Worm (Caenorhabditis elegans) whole organism, early embryonic: ENCODE results near the gene rbc-1.

Experiments used
- B0310.2 ChIP-seq: sonication (generic microtip); optimal IDR thresholded peaks from 2 replicates; lab custom pipeline; 2016; ENCODE audit warnings: mild to moderate bottlenecking, missing genetic modification characterization, missing compliant biosample characterization
- F13C5.2 ChIP-seq: sonication (generic microtip); optimal IDR thresholded peaks from 2 replicates; lab custom pipeline; 2017; ENCODE audit warnings: mild to moderate bottlenecking, missing genetic modification characterization, inconsistent platforms, missing compliant biosample characterization
- aly-1 ChIP-seq: sonication (generic microtip); optimal IDR thresholded peaks from 2 replicates; lab custom pipeline; 2016; ENCODE audit warnings: missing genetic modification characterization, missing compliant biosample characterization
- ama-1 ChIP-seq: fragments of 150-350 bp; optimal IDR thresholded peaks from 2 replicates; lab custom pipeline; 2014
- ceh-13 ChIP-seq: fragments of 200-800 bp; sonication (Bioruptor generic); optimal IDR thresholded peaks from 2 replicates; lab custom pipeline; 2018; ENCODE audit warnings: mild to moderate bottlenecking, missing genetic modification characterization, missing compliant biosample characterization
- ceh-36 ChIP-seq: sonication (generic microtip); optimal IDR thresholded peaks from 2 replicates; lab custom pipeline; 2016; ENCODE audit warnings: missing genetic modification characterization, inconsistent platforms, missing compliant biosample characterization
- ets-7 ChIP-seq: sonication (generic microtip); optimal IDR thresholded peaks from 2 replicates; lab custom pipeline; 2016; ENCODE audit warnings: missing genotype, missing genetic modification characterization, missing compliant biosample characterization
- flt-1 ChIP-seq: fragments of 200-800 bp; sonication (Bioruptor generic); IDR thresholded peaks from 2 replicates; pipeline ENCODE4 v1.3.6; 2022; ENCODE audit warnings: missing genetic modification characterization, missing compliant biosample characterization
- hmbx-1 ChIP-seq: sonication (generic microtip); optimal IDR thresholded peaks from 2 replicates; lab custom pipeline; 2016; ENCODE audit warnings: mild to moderate bottlenecking, missing genetic modification characterization, missing compliant biosample characterization
- hmg-4 ChIP-seq: fragments of 200-800 bp; sonication (Bioruptor generic); optimal IDR thresholded peaks from 2 replicates; lab custom pipeline; 2018; ENCODE audit warnings: mild to moderate bottlenecking, missing genetic modification characterization, missing compliant biosample characterization
- hnd-1 ChIP-seq: sonication (generic microtip); optimal IDR thresholded peaks from 2 replicates; lab custom pipeline; 2016; ENCODE audit warnings: missing genetic modification characterization, missing compliant biosample characterization
- pes-1 ChIP-seq: fragments of 200-800 bp; sonication (Bioruptor generic); IDR thresholded peaks from 2 replicates; pipeline ENCODE4 v1.3.6; 2022; ENCODE audit warnings: missing genetic modification reagents, missing genetic modification characterization, missing compliant biosample characterization
- scrt-1 ChIP-seq: fragments of 200-800 bp; sonication (Bioruptor generic); IDR thresholded peaks from 2 replicates; pipeline ENCODE4 v1.3.6; 2022; ENCODE audit warnings: missing genetic modification characterization, missing compliant biosample characterization
- sea-1 ChIP-seq: fragments of 200-800 bp; sonication (Bioruptor generic); conservative IDR thresholded peaks from 2 replicates; pipeline ENCODE4 v1.3.6; 2022; ENCODE audit warnings: missing genetic modification characterization, missing compliant biosample characterization
- tbx-11 ChIP-seq: fragments of 200-800 bp; sonication (Bioruptor generic); IDR thresholded peaks from 2 replicates; pipeline ENCODE4 v1.3.6; 2022; ENCODE audit warnings: missing genetic modification characterization, missing compliant biosample characterization
- tbx-37 ChIP-seq: fragments of 200-800 bp; sonication (Bioruptor generic); conservative IDR thresholded peaks from 2 replicates; pipeline ENCODE4 v1.3.6; 2022; ENCODE audit warnings: missing genetic modification reagents, missing genetic modification characterization, missing compliant biosample characterization
- tra-4 ChIP-seq: sonication (generic microtip); optimal IDR thresholded peaks from 2 replicates; lab custom pipeline; 2017; ENCODE audit warnings: missing genetic modification characterization, missing compliant biosample characterization

rbc-1 gene

ce11 chrX:14659454-14659853 is 48.3 kb downstream of the rbc-1 start:
- TF ChIP-seq flt-1 (GFP tag; lab: Robert Waterston, UW) (no peak), ama-1 (lab: Kevin White, UChicago) (no peak), hmbx-1 (tag; lab: Kevin White, UChicago) (no peak), tbx-37 (no peak), ceh-13 (GFP tag; lab: Kevin White, UChicago) (no peak), sea-1 (GFP tag; lab: Robert Waterston, UW) (no peak), hmg-4 (no peak), tra-4 (tag; lab: Kevin White, UChicago) (no peak), B0310.2 (tag; lab: Kevin White, UChicago) (no peak), pes-1 (no peak), tbx-11 (no peak)

ce11 chrX:14661918-14662317 is 50.7 kb downstream of the rbc-1 start:
- TF ChIP-seq ama-1 (lab: Kevin White, UChicago) (no peak), hmg-4 (no peak), tbx-37 (no peak), B0310.2 (tag; lab: Kevin White, UChicago) (no peak), ceh-36 (tag; lab: Kevin White, UChicago) (no peak), ceh-13 (GFP tag; lab: Kevin White, UChicago) (no peak), F13C5.2 (tag; lab: Kevin White, UChicago) (no peak), hmbx-1 (tag; lab: Kevin White, UChicago) (no peak), pes-1 (no peak), tra-4 (tag; lab: Kevin White, UChicago) (no peak)

DNA sequence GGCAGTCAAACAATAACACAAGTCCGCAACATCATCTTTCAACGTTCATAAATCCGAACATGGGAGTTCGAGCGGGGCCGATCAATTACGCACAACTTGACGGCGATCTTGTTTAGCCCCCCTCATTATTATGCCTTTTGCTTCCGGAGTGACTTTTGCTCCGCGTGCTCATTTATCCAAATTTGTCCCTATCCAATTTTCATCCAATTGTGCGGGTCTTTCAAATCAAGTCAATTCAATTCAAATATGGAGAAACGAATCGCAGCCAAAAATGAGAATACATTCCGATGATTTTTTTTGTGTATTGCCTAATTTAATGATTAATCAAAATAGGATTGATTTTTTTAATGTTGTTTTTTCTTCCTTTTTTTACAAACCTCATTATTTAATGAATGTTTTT is 51.3 kb downstream of the rbc-1 start:
- TF ChIP-seq ama-1 (lab: Kevin White, UChicago) (no peak), tbx-37 (no peak), hmg-4 (no peak), B0310.2 (tag; lab: Kevin White, UChicago) (no peak), ceh-36 (tag; lab: Kevin White, UChicago) (no peak), hnd-1 (tag; lab: Kevin White, UChicago) (no peak), flt-1 (GFP tag; lab: Robert Waterston, UW) (no peak), F13C5.2 (tag; lab: Kevin White, UChicago) (no peak)

- no peak for TF ChIP-seq ets-7 (tag; lab: Kevin White, UChicago)
- no peak for TF ChIP-seq B0310.2 (tag; lab: Kevin White, UChicago)
- TF ChIP-seq tbx-11, result no peak
- TF ChIP-seq hmg-4, result no peak
- TF ChIP-seq sea-1 (GFP tag; lab: Robert Waterston, UW), result no peak
- no peak for TF ChIP-seq F13C5.2 (tag; lab: Kevin White, UChicago)
- TF ChIP-seq scrt-1, result no peak
- no peak for TF ChIP-seq hmbx-1 (tag; lab: Kevin White, UChicago)
- TF ChIP-seq ceh-13 (GFP tag; lab: Kevin White, UChicago), result no peak
- TF ChIP-seq flt-1 (GFP tag; lab: Robert Waterston, UW), result no peak
- no peak for TF ChIP-seq pes-1
- TF ChIP-seq hnd-1 (tag; lab: Kevin White, UChicago), result no peak
- TF ChIP-seq tra-4 (tag; lab: Kevin White, UChicago), result no peak
- TF ChIP-seq aly-1 (tag; lab: Kevin White, UChicago), result no peak
- no peak for TF ChIP-seq tbx-37
- no peak for TF ChIP-seq ama-1 (lab: Kevin White, UChicago)
- no peak for TF ChIP-seq ceh-36 (tag; lab: Kevin White, UChicago)
These were observed 52.9 kb downstream of the rbc-1 start, which contains the start of gene C26G2.2 for ce11 chrX:14664028-14664427. Gene C26G2.2, plus strand, starts transcription at chrX:14664328.

ce11 chrX:14671300-14671699 is 60.1 kb downstream of the rbc-1 start:
- TF ChIP-seq flt-1 (GFP tag; lab: Robert Waterston, UW) (no peak), hmbx-1 (tag; lab: Kevin White, UChicago) (no peak), ceh-13 (GFP tag; lab: Kevin White, UChicago) (no peak), ets-7 (tag; lab: Kevin White, UChicago) (no peak), aly-1 (tag; lab: Kevin White, UChicago) (no peak), hmg-4 (no peak)

DNA sequence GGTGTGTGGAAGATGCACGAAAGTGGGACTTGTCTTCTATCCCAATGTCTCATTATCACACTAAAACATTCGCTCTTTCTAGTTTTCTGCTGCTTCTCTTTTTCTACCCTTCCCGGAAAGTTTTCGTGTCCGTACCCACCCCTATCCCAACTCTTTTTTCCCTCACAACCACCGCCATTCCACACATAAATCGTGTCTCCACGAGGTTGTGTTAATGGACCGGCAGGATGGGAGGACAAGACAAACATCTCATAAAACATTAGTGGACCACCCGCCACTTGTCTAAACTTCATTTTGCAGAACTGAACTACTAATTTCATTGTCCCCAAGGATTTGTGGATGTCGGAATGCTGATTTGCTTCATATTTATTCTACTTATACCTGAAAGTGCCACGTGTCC is 62.9 kb downstream of the rbc-1 start, which contains the start of gene slt-1:
TSS of gene slt-1 (plus strand) at position 301 of the 400 bp plus-strand sequence.
- no peak for TF ChIP-seq sea-1 (GFP tag; lab: Robert Waterston, UW)
- TF ChIP-seq aly-1 (tag; lab: Kevin White, UChicago), result no peak
- no peak for TF ChIP-seq hnd-1 (tag; lab: Kevin White, UChicago)
- no peak for TF ChIP-seq tra-4 (tag; lab: Kevin White, UChicago)
